Worm (Caenorhabditis elegans): ENCODE measurements around the gene F36H5.17.

ce11 chrII:1757033-1757432 lies 1.1 kb upstream of the F36H5.17 start, which contains the start of gene F36H5.10:
- TF ChIP-seq ceh-13 (GFP tag; optimal IDR thresholded peaks at IDR 0.05) (no peak), B0310.2 (tag; optimal IDR thresholded peaks at IDR 0.05) (no peak), hmg-4 (GFP tag; optimal IDR thresholded peaks at IDR 0.05) (no peak), ama-1 (optimal IDR thresholded peaks at IDR 0.05) (no peak), sea-1 (GFP tag; conservative IDR thresholded peaks at IDR 0.05) (no peak), F13C5.2 (tag; optimal IDR thresholded peaks at IDR 0.05) (no peak), aly-1 (tag; optimal IDR thresholded peaks at IDR 0.05) (no peak), flt-1 (GFP tag; IDR thresholded peaks at IDR 0.05) (no peak), hnd-1 (tag; optimal IDR thresholded peaks at IDR 0.05) (no peak), ceh-36 (tag; optimal IDR thresholded peaks at IDR 0.05) (no peak), pes-1 (GFP tag; IDR thresholded peaks at IDR 0.05) (no peak), tbx-11 (GFP tag; IDR thresholded peaks at IDR 0.05) (no peak), hmbx-1 (tag; optimal IDR thresholded peaks at IDR 0.05) (no peak)
